Fruit fly (Drosophila melanogaster) whole organism, wandering third instar larva: ENCODE measurements around the gene CG42399.

Experiments
- Abd-B ChIP-seq: fragments of >200 bp; optimal IDR thresholded peaks from 2 replicates; lab custom pipeline; 2017; ENCODE audit warnings: missing biosample characterization, missing genetic modification characterization
- CG32264 ChIP-seq: fragments of 200-800 bp; sonication (Bioruptor generic); optimal IDR thresholded peaks from 2 replicates; lab custom pipeline; 2016; ENCODE audit warnings: missing biosample characterization, missing genetic modification characterization
- CG9705 ChIP-seq: fragments of 200-800 bp; sonication (Bioruptor generic); optimal IDR thresholded peaks from 2 replicates; lab custom pipeline; 2018; ENCODE audit warnings: missing biosample characterization, mild to moderate bottlenecking, missing genetic modification characterization
- CrebA ChIP-seq: fragments of 200-800 bp; sonication (Bioruptor generic); optimal IDR thresholded peaks from 2 replicates; lab custom pipeline; 2016; ENCODE audit warnings: missing biosample characterization, mild to moderate bottlenecking, missing genetic modification characterization, borderline replicate concordance
- Dfd ChIP-seq: fragments of >200 bp; optimal IDR thresholded peaks from 2 replicates; lab custom pipeline; 2017; ENCODE audit warnings: missing biosample characterization, missing genetic modification characterization
- Dif ChIP-seq: fragments of 200-275, 200-300 bp; sonication (Bioruptor generic); optimal IDR thresholded peaks from 2 replicates; lab custom pipeline; 2018; ENCODE audit warnings: missing biosample characterization, missing genetic modification characterization; ENCODE audit not compliant: partially characterized antibody
- GATAd ChIP-seq: sonication (Bioruptor generic); optimal IDR thresholded peaks from 2 replicates; lab custom pipeline; 2016; ENCODE audit warnings: missing biosample characterization, missing genetic modification characterization
- HLH106 ChIP-seq: fragments of 200-800 bp; optimal IDR thresholded peaks from 3 replicates; lab custom pipeline; 2019; ENCODE audit warnings: missing biosample characterization, mild to moderate bottlenecking, missing genetic modification characterization, moderate library complexity
- Hnf4 ChIP-seq: fragments of 200-800 bp; sonication (Bioruptor generic); optimal IDR thresholded peaks from 2 replicates; lab custom pipeline; 2016; ENCODE audit warnings: missing biosample characterization, mild to moderate bottlenecking, missing genetic modification characterization
- Hr78 ChIP-seq: fragments of >200 bp; optimal IDR thresholded peaks from 2 replicates; lab custom pipeline; 2017; ENCODE audit warnings: missing biosample characterization, missing genetic modification characterization
- Hr83 ChIP-seq: fragments of 200-300 bp; sonication (Bioruptor generic); optimal IDR thresholded peaks from 2 replicates; lab custom pipeline; 2016; ENCODE audit warnings: missing biosample characterization, mild to moderate bottlenecking, missing genetic modification characterization, moderate library complexity; ENCODE audit not compliant: poor library complexity, severe bottlenecking
- Jra ChIP-seq: sonication (Bioruptor generic); optimal IDR thresholded peaks from 2 replicates; lab custom pipeline; 2016; ENCODE audit warnings: missing biosample characterization, missing genetic modification characterization
- Mio ChIP-seq: sonication (Bioruptor generic); optimal IDR thresholded peaks from 2 replicates; lab custom pipeline; 2016; ENCODE audit warnings: missing biosample characterization, missing genetic modification characterization
- Myc ChIP-seq: fragments of >200 bp; optimal IDR thresholded peaks from 2 replicates; lab custom pipeline; 2017
- N ChIP-seq: fragments of >200 bp; optimal IDR thresholded peaks from 2 replicates; lab custom pipeline; 2018; ENCODE audit warnings: missing biosample characterization, missing external identifiers, missing genetic modification characterization
- OdsH ChIP-seq: fragments of 200-800 bp; sonication (Bioruptor generic); optimal IDR thresholded peaks from 2 replicates; lab custom pipeline; 2016; ENCODE audit warnings: missing biosample characterization, mild to moderate bottlenecking, missing genetic modification characterization
- Rel ChIP-seq, 2 experiments: fragments of 200-800 bp; sonication (Bioruptor generic) in 1 of 2; optimal IDR thresholded peaks; 2 replicates in 1 of 2; 3 replicates in 1 of 2; lab custom pipeline; 2016 to 2019; ENCODE audit warnings: mild to moderate bottlenecking in 2 of 2, missing biosample characterization in 2 of 2, missing genetic modification characterization in 2 of 2, moderate library complexity in 1 of 2
- Sp1 ChIP-seq: fragments of 200-800 bp; sonication (Bioruptor generic); optimal IDR thresholded peaks from 3 replicates; lab custom pipeline; 2019; ENCODE audit warnings: missing biosample characterization, mild to moderate bottlenecking, missing genetic modification characterization, moderate library complexity
- Vsx2 ChIP-seq: fragments of 200-300, 225-300 bp; sonication (Bioruptor generic); optimal IDR thresholded peaks from 2 replicates; lab custom pipeline; 2018; ENCODE audit warnings: missing biosample characterization, missing genetic modification characterization; ENCODE audit not compliant: partially characterized antibody
- br ChIP-seq: fragments of 200-800 bp; sonication (Bioruptor generic); optimal IDR thresholded peaks from 2 replicates; lab custom pipeline; 2016; ENCODE audit warnings: missing biosample characterization, missing genetic modification characterization
- brk ChIP-seq: fragments of 200-800 bp; sonication (Bioruptor generic); optimal IDR thresholded peaks from 2 replicates; lab custom pipeline; 2016; ENCODE audit warnings: missing biosample characterization, mild to moderate bottlenecking, missing genetic modification characterization
- dl ChIP-seq, 2 experiments: fragments of 175-275, 200-275 bp in 1 of 2; fragments of 200-275 bp in 1 of 2; sonication (Bioruptor generic); optimal IDR thresholded peaks; lab custom pipeline; 2018; ENCODE audit warnings: mild to moderate bottlenecking in 2 of 2, missing biosample characterization in 2 of 2, missing genetic modification characterization in 2 of 2, moderate library complexity in 2 of 2; ENCODE audit not compliant: partially characterized antibody in 2 of 2, insufficient read depth in 1 of 2
- dmrt93B ChIP-seq: fragments of 200-800 bp; sonication (Bioruptor generic); optimal IDR thresholded peaks from 2 replicates; lab custom pipeline; 2018; ENCODE audit warnings: missing biosample characterization, mild to moderate bottlenecking, missing genetic modification characterization
- dsf ChIP-seq: sonication (Bioruptor generic); optimal IDR thresholded peaks from 2 replicates; lab custom pipeline; 2016; ENCODE audit warnings: missing biosample characterization, missing genetic modification characterization, borderline replicate concordance
- ey ChIP-seq: fragments of 200-800 bp; sonication (Bioruptor generic); optimal IDR thresholded peaks from 2 replicates; lab custom pipeline; 2016; ENCODE audit warnings: missing biosample characterization, missing genetic modification characterization
- foxo ChIP-seq, 2 experiments: fragments of 200-800 bp; sonication (Bioruptor generic); optimal IDR thresholded peaks; 2 replicates in 1 of 2; 3 replicates in 1 of 2; lab custom pipeline; 2016 to 2017; ENCODE audit warnings: missing biosample characterization in 2 of 2, missing genetic modification characterization in 2 of 2
- fru ChIP-seq: fragments of 200-800 bp; sonication (Bioruptor generic); optimal IDR thresholded peaks from 3 replicates; lab custom pipeline; 2016; ENCODE audit warnings: missing biosample characterization, mild to moderate bottlenecking, missing genetic modification characterization
- h ChIP-seq: fragments of 200-800 bp; sonication (Bioruptor generic); optimal IDR thresholded peaks from 3 replicates; lab custom pipeline; 2016; ENCODE audit warnings: missing biosample characterization, mild to moderate bottlenecking, missing genetic modification characterization
- jim ChIP-seq: fragments of 175-275, 200-325 bp; sonication (Bioruptor generic); optimal IDR thresholded peaks from 2 replicates; lab custom pipeline; 2016; ENCODE audit warnings: missing biosample characterization, mild to moderate bottlenecking, missing genetic modification characterization
- lola ChIP-seq: fragments of >200 bp; optimal IDR thresholded peaks from 2 replicates; lab custom pipeline; 2017; ENCODE audit warnings: missing biosample characterization, missing genetic modification characterization
- pan ChIP-seq: fragments of >200 bp; optimal IDR thresholded peaks from 2 replicates; lab custom pipeline; 2017
- psq ChIP-seq: fragments of 200-800 bp; sonication (Bioruptor generic); optimal IDR thresholded peaks from 3 replicates; lab custom pipeline; 2017; ENCODE audit warnings: missing biosample characterization, mild to moderate bottlenecking, missing genetic modification characterization, moderate library complexity
- rgr ChIP-seq: fragments of 200-800 bp; sonication (Bioruptor generic); optimal IDR thresholded peaks from 3 replicates; lab custom pipeline; 2016; ENCODE audit warnings: missing biosample characterization, mild to moderate bottlenecking, missing genetic modification characterization
- sage ChIP-seq: fragments of 200-800 bp; sonication (Bioruptor generic); optimal IDR thresholded peaks from 2 replicates; lab custom pipeline; 2016; ENCODE audit warnings: missing biosample characterization, mild to moderate bottlenecking, missing genetic modification characterization
- sv ChIP-seq: fragments of 200-800 bp; sonication (Bioruptor generic); optimal IDR thresholded peaks from 3 replicates; lab custom pipeline; 2016; ENCODE audit warnings: missing biosample characterization, missing genetic modification characterization
- tai ChIP-seq: sonication (Bioruptor generic); optimal IDR thresholded peaks from 2 replicates; lab custom pipeline; 2016; ENCODE audit warnings: missing biosample characterization, missing genetic modification characterization
- usp ChIP-seq: fragments of >200 bp; optimal IDR thresholded peaks from 2 replicates; lab custom pipeline; 2017; ENCODE audit warnings: missing biosample characterization, missing genetic modification characterization
- woc ChIP-seq: sonication (Bioruptor generic); optimal IDR thresholded peaks from 2 replicates; lab custom pipeline; 2016; ENCODE audit warnings: missing biosample characterization, mild to moderate bottlenecking, missing genetic modification characterization

The CG42399 gene

dm6 chr2L:175727-176126 is 22.6 kb upstream of the CG42399 start:
- TF ChIP-seq psq (GFP tag; lab: Kevin White, UChicago) (no peak), dsf (no peak), pan (lab: Kevin White, UChicago) (no peak), tai (GFP tag; lab: Kevin White, UChicago) (no peak), Hnf4 (GFP tag; lab: Kevin White, UChicago) (no peak), brk (GFP tag; lab: Kevin White, UChicago) (no peak), Hr83 (GFP tag; lab: Kevin White, UChicago) (no peak), GATAd (GFP tag; lab: Kevin White, UChicago) (no peak), CrebA (no peak), sage (GFP tag; lab: Kevin White, UChicago) (no peak), Dif (GFP tag; lab: Kevin White, UChicago) (no peak), br (GFP tag; lab: Kevin White, UChicago) (no peak), Mio (GFP tag; lab: Kevin White, UChicago) (no peak), usp (no peak), Hr78 (GFP tag; lab: Kevin White, UChicago) (no peak), woc (no peak), Myc (no peak), foxo (GFP tag; optimal IDR thresholded peaks at IDR 0.05; lab: Kevin White, UChicago) (no peak)
- TF ChIP-seq, all 38 proteins: peak for 0

- TF ChIP-seq Myc (no peak), usp (no peak), Mio (GFP tag; lab: Kevin White, UChicago) (no peak), Hnf4 (GFP tag; lab: Kevin White, UChicago) (peak; percentile 49), OdsH (GFP tag; lab: Kevin White, UChicago) (peak; percentile 50), woc (peak; percentile 43), Sp1 (GFP tag; lab: Kevin White, UChicago) (peak; percentile 31), rgr (GFP tag; lab: Kevin White, UChicago) (peak; percentile 11), CG9705 (GFP tag; lab: Kevin White, UChicago) (no peak), Vsx2 (no peak), HLH106 (no peak), Dfd (GFP tag; lab: Kevin White, UChicago) (no peak), br (GFP tag; lab: Kevin White, UChicago) (peak; percentile 6), dsf (no peak), brk (GFP tag; lab: Kevin White, UChicago) (peak; percentile 74), N (no peak), ey (peak; percentile 22), Dif (GFP tag; lab: Kevin White, UChicago) (peak; percentile 18), jim (GFP tag; lab: Kevin White, UChicago) (peak; percentile 3), Hr83 (GFP tag; lab: Kevin White, UChicago) (peak; percentile 73), dl (GFP tag; optimal IDR thresholded peaks at IDR 0.05; lab: Kevin White, UChicago; ENCODE audit: insufficient read depth in 1 of 2, partially characterized antibody in 2 of 2) (peak in 1 of 2 experiments; percentile 10), GATAd (GFP tag; lab: Kevin White, UChicago) (no peak), Hr78 (GFP tag; lab: Kevin White, UChicago) (no peak), h (GFP tag; lab: Kevin White, UChicago) (peak; percentile 41), Jra (GFP tag; lab: Kevin White, UChicago) (peak; percentile 6), foxo (GFP tag; optimal IDR thresholded peaks at IDR 0.05; lab: Kevin White, UChicago) (peak in 1 of 2 experiments; percentile 38), Rel (GFP tag; optimal IDR thresholded peaks at IDR 0.05; lab: Kevin White, UChicago) (no peak), Rel (tag; optimal IDR thresholded peaks at IDR 0.05; lab: Kevin White, UChicago) (no peak), sage (GFP tag; lab: Kevin White, UChicago) (peak; percentile 22), tai (GFP tag; lab: Kevin White, UChicago) (peak; percentile 48), Abd-B (GFP tag; lab: Kevin White, UChicago) (no peak), CG32264 (GFP tag; lab: Kevin White, UChicago) (peak; percentile 3), lola (GFP tag; lab: Kevin White, UChicago) (no peak), dmrt93B (GFP tag; lab: Kevin White, UChicago) (no peak), pan (lab: Kevin White, UChicago) (peak; percentile 1), sv (no peak), fru (GFP tag; lab: Kevin White, UChicago) (peak; percentile 56), psq (GFP tag; lab: Kevin White, UChicago) (peak; percentile 50), CrebA (no peak)
These were observed 18.6 kb upstream of the CG42399 start for dm6 chr2L:171499-172250.
